Fruit fly (Drosophila melanogaster) whole organism, adult: ENCODE measurements around the gene CG4998.

ENCODE experiments used
- CG5204 ChIP-seq: fragments of 200-800 bp; sonication (Bioruptor generic); optimal IDR thresholded peaks from 2 replicates; lab custom pipeline; 2016; ENCODE audit warnings: missing biosample characterization, missing genetic modification characterization
- Clk ChIP-seq: fragments of 200-800 bp; sonication (Bioruptor generic); optimal IDR thresholded peaks from 2 replicates; lab custom pipeline; 2017; ENCODE audit warnings: missing biosample characterization, missing genetic modification characterization
- cic ChIP-seq: fragments of 200-800 bp; sonication (Bioruptor generic); optimal IDR thresholded peaks from 2 replicates; lab custom pipeline; 2017; ENCODE audit warnings: missing biosample characterization, mild to moderate bottlenecking, missing genetic modification characterization, moderate library complexity
- kay ChIP-seq: fragments of 200-800 bp; sonication (Bioruptor generic); peaks from one replicate; lab custom pipeline; 2016; ENCODE audit warnings: missing biosample characterization, missing genetic modification characterization, borderline replicate concordance

dm6 chr3L:16383056-16383455, 44.3 kb downstream of the CG4998 start:
- TF ChIP-seq Clk (GFP tag; lab: Kevin White, UChicago) (no peak), cic (GFP tag; lab: Kevin White, UChicago) (no peak), kay (GFP tag; lab: Kevin White, UChicago) (peak; percentile 50), CG5204 (GFP tag; lab: Kevin White, UChicago) (no peak)
